Worm (Caenorhabditis elegans) whole organism, L4/young adult: Measurements from ENCODE around the gene Y105C5B.15.

ENCODE experiments used
- W03F9.2 ChIP-seq: fragments of 150-350 bp; optimal IDR thresholded peaks from 2 replicates; lab custom pipeline; 2014; ENCODE audit warnings: missing biosample characterization, missing genetic modification characterization
- dao-5 ChIP-seq: sonication (generic microtip); optimal IDR thresholded peaks from 2 replicates; lab custom pipeline; 2016; ENCODE audit warnings: missing genotype, missing genetic modification characterization, moderate library complexity, missing compliant biosample characterization
- him-1 ChIP-seq: sonication (generic microtip); optimal IDR thresholded peaks from 2 replicates; lab custom pipeline; 2016; ENCODE audit warnings: missing genotype, missing genetic modification reagents, missing genetic modification characterization, missing compliant biosample characterization

Y105C5B.15 gene

ce11 chrIV:15938471-15938870 lies 13.3 kb upstream of the Y105C5B.15 start:
- TF ChIP-seq dao-5, result no peak
- no peak for TF ChIP-seq him-1
- TF ChIP-seq W03F9.2, result no peak

ce11 chrIV:15940811-15941210 lies 10.9 kb upstream of the Y105C5B.15 start:
- no peak for TF ChIP-seq him-1
- no peak for TF ChIP-seq W03F9.2
- TF ChIP-seq dao-5, result no peak

ce11 chrIV:15941403-15941802 lies 10.3 kb upstream of the Y105C5B.15 start, which contains the start of gene Y105C5B.11:
TSS of gene Y105C5B.11 (minus strand) at chrIV:15941503.
- no peak for TF ChIP-seq W03F9.2
- TF ChIP-seq him-1, result no peak
- TF ChIP-seq dao-5, result no peak

ce11 chrIV:15946507-15946906 lies 5.2 kb upstream of the Y105C5B.15 start, which contains the start of gene skr-10:
TSS of gene skr-10 (plus strand) at chrIV:15946807.
- TF ChIP-seq dao-5, result no peak
- no peak for TF ChIP-seq W03F9.2
- no peak for TF ChIP-seq him-1

ce11 chrIV:15949995-15950394 lies 1.7 kb upstream of the Y105C5B.15 start:
- TF ChIP-seq dao-5, result no peak
- no peak for TF ChIP-seq W03F9.2
- no peak for TF ChIP-seq him-1

- no peak for TF ChIP-seq W03F9.2
- TF ChIP-seq dao-5, result no peak
- no peak for TF ChIP-seq him-1
Measured at ce11 chrIV:15950838-15951581, 726 bp upstream of the Y105C5B.15 start, which contains the start of gene ifas-3. TSS of gene ifas-3 (minus strand) at chrIV:15950888.

ce11 chrIV:15953689-15954088 lies 2.0 kb downstream of the Y105C5B.15 start:
- TF ChIP-seq W03F9.2 (no peak), him-1 (no peak), dao-5 (no peak)

ce11 chrIV:15955349-15955748 lies 3.6 kb downstream of the Y105C5B.15 start:
- TF ChIP-seq him-1, result no peak
- no peak for TF ChIP-seq dao-5

- TF ChIP-seq him-1 (no peak), dao-5 (no peak), W03F9.2 (no peak)
Measured at ce11 chrIV:15961069-15961468, 9.3 kb downstream of the Y105C5B.15 start.

ce11 chrIV:15962219-15962762 lies 10.6 kb downstream of the Y105C5B.15 start, which contains the start of gene lgc-19:
TSS of gene lgc-19 (minus strand) at chrIV:15962712.
- TF ChIP-seq W03F9.2, result no peak
- no peak for TF ChIP-seq dao-5
- TF ChIP-seq him-1, result no peak

ce11 chrIV:15962801-15963200 lies 11.1 kb downstream of the Y105C5B.15 start, which contains the start of gene Y105C5B.17:
TSS of gene Y105C5B.17 (plus strand) at chrIV:15963101.
- TF ChIP-seq dao-5 (no peak), him-1 (no peak), W03F9.2 (no peak)

ce11 chrIV:15964307-15964706 lies 12.6 kb downstream of the Y105C5B.15 start, which contains the start of gene Y105C5B.18:
TSS of gene Y105C5B.18 (plus strand) at chrIV:15964607.
- TF ChIP-seq him-1, result no peak
- no peak for TF ChIP-seq W03F9.2
- no peak for TF ChIP-seq dao-5

ce11 chrIV:15983920-15984631 lies 32.3 kb downstream of the Y105C5B.15 start, which contains the start of gene Y105C5B.19:
TSS of gene Y105C5B.19 (minus strand) at chrIV:15983970.
- peak; percentile 40 for TF ChIP-seq W03F9.2
- TF ChIP-seq dao-5, result no peak
- no peak for TF ChIP-seq him-1

- no peak for TF ChIP-seq W03F9.2
- no peak for TF ChIP-seq him-1
- no peak for TF ChIP-seq dao-5
Measured at ce11 chrIV:15991416-15991815, 39.7 kb downstream of the Y105C5B.15 start.

ce11 chrIV:15994505-15994904 lies 42.8 kb downstream of the Y105C5B.15 start, which contains the start of gene Y105C5B.20:
TSS of gene Y105C5B.20 (minus strand) at chrIV:15994605.
- TF ChIP-seq W03F9.2 (no peak), dao-5 (no peak), him-1 (no peak)
